Worm (Caenorhabditis elegans) whole organism, L2 larva: ENCODE data around the gene F14F8.8.

ENCODE experiments used
- F13H6.1 ChIP-seq: sonication (generic microtip); optimal IDR thresholded peaks from 2 replicates; lab custom pipeline; 2016; ENCODE audit warnings: missing genetic modification characterization, missing compliant biosample characterization
- R02D3.7 ChIP-seq: fragments of 150-350 bp; optimal IDR thresholded peaks from 2 replicates; lab custom pipeline; 2014; ENCODE audit warnings: missing biosample characterization, missing genetic modification characterization
- Y55F3AM.14 ChIP-seq: fragments of 200-800 bp; sonication (Bioruptor generic); optimal IDR thresholded peaks from 2 replicates; lab custom pipeline; 2018; ENCODE audit warnings: mild to moderate bottlenecking, missing genetic modification characterization, missing compliant biosample characterization
- ZK546.5 ChIP-seq: sonication (generic microtip); optimal IDR thresholded peaks from 2 replicates; lab custom pipeline; 2017; ENCODE audit warnings: missing biosample characterization, missing genetic modification characterization
- ama-1 ChIP-seq: fragments of 150-350 bp; optimal IDR thresholded peaks from 2 replicates; lab custom pipeline; 2018; ENCODE audit warnings: inconsistent platforms
- blmp-1 ChIP-seq: sonication (generic microtip); optimal IDR thresholded peaks from 2 replicates; lab custom pipeline; 2017; ENCODE audit warnings: missing genetic modification characterization, mild to moderate bottlenecking, missing compliant biosample characterization, antibody characterized with exemption, moderate library complexity; ENCODE audit not compliant: insufficient read depth
- ceh-16 ChIP-seq: fragments of 150-350 bp; optimal IDR thresholded peaks from 2 replicates; lab custom pipeline; 2014; ENCODE audit warnings: missing biosample characterization, missing genetic modification characterization
- ceh-82 ChIP-seq: fragments of 150-350 bp; optimal IDR thresholded peaks from 2 replicates; lab custom pipeline; 2014; ENCODE audit warnings: missing biosample characterization, missing genetic modification characterization
- crh-2 ChIP-seq: sonication (generic microtip); optimal IDR thresholded peaks from 2 replicates; lab custom pipeline; 2017; ENCODE audit warnings: missing biosample characterization, missing genetic modification characterization
- elt-3 ChIP-seq: sonication (generic microtip); optimal IDR thresholded peaks from 2 replicates; lab custom pipeline; 2017; ENCODE audit warnings: missing biosample characterization, missing genetic modification characterization
- lin-11 ChIP-seq: fragments of 150-350 bp; sonication (generic microtip); optimal IDR thresholded peaks from 2 replicates; lab custom pipeline; 2014; ENCODE audit warnings: missing biosample characterization, missing genetic modification characterization, inconsistent platforms, mixed read lengths
- lin-39 ChIP-seq: fragments of 150-350 bp; optimal IDR thresholded peaks from 2 replicates; lab custom pipeline; 2014; ENCODE audit warnings: missing biosample characterization, missing genetic modification reagents, missing genetic modification characterization
- mab-5 ChIP-seq: fragments of 150-350 bp; optimal IDR thresholded peaks from 2 replicates; lab custom pipeline; 2014; ENCODE audit warnings: missing biosample characterization, missing genetic modification characterization
- mbf-1 ChIP-seq: sonication (generic microtip); optimal IDR thresholded peaks from 2 replicates; lab custom pipeline; 2017; ENCODE audit warnings: missing biosample characterization, missing genetic modification characterization
- mdl-1 ChIP-seq, 2 experiments: fragments of 150-350 bp in 1 of 2; sonication (generic microtip) in 1 of 2; optimal IDR thresholded peaks; 2 replicates each; lab custom pipeline; 2017; ENCODE audit warnings: missing biosample characterization in 2 of 2, missing genetic modification characterization in 2 of 2
- nhr-10 ChIP-seq: sonication (generic microtip); optimal IDR thresholded peaks from 2 replicates; lab custom pipeline; 2017; ENCODE audit warnings: missing biosample characterization, missing genetic modification characterization
- nhr-12 ChIP-seq: fragments of 150-350 bp; optimal IDR thresholded peaks from 2 replicates; lab custom pipeline; 2014; ENCODE audit warnings: missing biosample characterization, missing genetic modification characterization
- nhr-129 ChIP-seq: fragments of 150-350 bp; optimal IDR thresholded peaks from 2 replicates; lab custom pipeline; 2014; ENCODE audit warnings: missing biosample characterization, missing genetic modification characterization
- nhr-21 ChIP-seq: fragments of 150-350 bp; optimal IDR thresholded peaks from 2 replicates; lab custom pipeline; 2014; ENCODE audit warnings: missing biosample characterization, missing genetic modification characterization
- nhr-23 ChIP-seq: fragments of 150-350 bp; optimal IDR thresholded peaks from 2 replicates; lab custom pipeline; 2014; ENCODE audit warnings: missing biosample characterization, missing genetic modification reagents, missing genetic modification characterization
- nhr-25 ChIP-seq: fragments of 150-350 bp; sonication (generic microtip); optimal IDR thresholded peaks from 3 replicates; lab custom pipeline; 2014; ENCODE audit warnings: missing biosample characterization, missing genetic modification characterization
- nhr-6 ChIP-seq: fragments of 150-350 bp; optimal IDR thresholded peaks from 2 replicates; lab custom pipeline; 2014; ENCODE audit warnings: missing biosample characterization, missing genetic modification characterization
- peb-1 ChIP-seq: fragments of 150-350 bp; optimal IDR thresholded peaks from 2 replicates; lab custom pipeline; 2014; ENCODE audit warnings: missing biosample characterization, missing genetic modification characterization
- sem-4 ChIP-seq: fragments of 150-350 bp; optimal IDR thresholded peaks from 2 replicates; lab custom pipeline; 2014; ENCODE audit warnings: missing biosample characterization, missing genetic modification reagents, missing genetic modification characterization
- skn-1 ChIP-seq: sonication (generic microtip); optimal IDR thresholded peaks from 2 replicates; lab custom pipeline; 2017; ENCODE audit warnings: missing biosample characterization, missing genetic modification characterization
- sma-3 ChIP-seq: sonication (generic microtip); optimal IDR thresholded peaks from 2 replicates; lab custom pipeline; 2016; ENCODE audit warnings: missing genetic modification reagents, missing genetic modification characterization, missing compliant biosample characterization
- sma-9 ChIP-seq, 2 experiments: fragments of 150-350 bp in 1 of 2; sonication (generic microtip) in 1 of 2; optimal IDR thresholded peaks; 2 replicates each; lab custom pipeline; 2014 to 2016; ENCODE audit warnings: missing genetic modification characterization in 2 of 2, mild to moderate bottlenecking in 1 of 2, missing biosample characterization in 1 of 2, missing compliant biosample characterization in 1 of 2, missing genetic modification reagents in 1 of 2, moderate library complexity in 1 of 2
- snpc-4 ChIP-seq: fragments of 150-350 bp; optimal IDR thresholded peaks from 2 replicates; lab custom pipeline; 2014; ENCODE audit warnings: missing biosample characterization, missing genetic modification characterization
- unc-39 ChIP-seq: fragments of 150-350 bp; optimal IDR thresholded peaks from 2 replicates; lab custom pipeline; 2014; ENCODE audit warnings: missing biosample characterization, missing genetic modification characterization
- zag-1 ChIP-seq: fragments of 150-350 bp; optimal IDR thresholded peaks from 2 replicates; lab custom pipeline; 2014; ENCODE audit warnings: missing biosample characterization, missing genetic modification characterization
- ztf-1 ChIP-seq: fragments of 200-800 bp; sonication (Bioruptor generic); conservative IDR thresholded peaks from 2 replicates; pipeline ENCODE4 v1.3.6; 2022; ENCODE audit warnings: missing genetic modification characterization, missing compliant biosample characterization
- ztf-4 ChIP-seq: fragments of 150-350 bp; optimal IDR thresholded peaks from 2 replicates; lab custom pipeline; 2014; ENCODE audit warnings: missing biosample characterization, missing genetic modification characterization

Gene F14F8.8

ce11 chrV:16687227-16687626, 15.1 kb upstream of the F14F8.8 start, which contains the start of gene srz-102:
TSS of gene srz-102 (plus strand) at chrV:16687527.
- TF ChIP-seq zag-1 (tag; lab: Kevin White, UChicago) (no peak), crh-2 (tag; lab: Kevin White, UChicago) (no peak), sma-3 (GFP tag; lab: Kevin White, UChicago) (no peak), unc-39 (tag; lab: Kevin White, UChicago) (no peak), sma-9 (GFP tag; optimal IDR thresholded peaks at IDR 0.05; lab: Kevin White, UChicago) (no peak), sma-9 (tag; optimal IDR thresholded peaks at IDR 0.05; lab: Kevin White, UChicago) (no peak), nhr-129 (tag; lab: Kevin White, UChicago) (no peak), ztf-1 (no peak), nhr-10 (tag; lab: Kevin White, UChicago) (no peak), blmp-1 (tag; lab: Kevin White, UChicago) (no peak), nhr-21 (tag; lab: Kevin White, UChicago) (no peak), F13H6.1 (tag; lab: Kevin White, UChicago) (no peak), mab-5 (tag; lab: Kevin White, UChicago) (no peak), R02D3.7 (no peak), skn-1 (no peak), ama-1 (lab: Kevin White, UChicago) (no peak), peb-1 (tag; lab: Kevin White, UChicago) (no peak)

- TF ChIP-seq ceh-16 (no peak), mab-5 (tag; lab: Kevin White, UChicago) (no peak), mdl-1 (tag; optimal IDR thresholded peaks at IDR 0.05; lab: Kevin White, UChicago) (no peak), ama-1 (lab: Kevin White, UChicago) (no peak), ZK546.5 (tag; lab: Kevin White, UChicago) (no peak), lin-39 (tag; lab: Kevin White, UChicago) (no peak), peb-1 (tag; lab: Kevin White, UChicago) (no peak), zag-1 (tag; lab: Kevin White, UChicago) (no peak), sem-4 (tag; lab: Kevin White, UChicago) (no peak)
These were observed 13.6 kb upstream of the F14F8.8 start, which contains the start of gene srw-43 for ce11 chrV:16685725-16686124. TSS of gene srw-43 (plus strand) at chrV:16686025.

ce11 chrV:16683359-16683758, 11.3 kb upstream of the F14F8.8 start:
- TF ChIP-seq nhr-12 (tag; lab: Kevin White, UChicago) (no peak), snpc-4 (tag; lab: Kevin White, UChicago) (no peak), nhr-25 (tag; lab: Kevin White, UChicago) (no peak), mab-5 (tag; lab: Kevin White, UChicago) (no peak), sma-3 (GFP tag; lab: Kevin White, UChicago) (no peak), ama-1 (lab: Kevin White, UChicago) (no peak)

ce11 chrV:16682886-16683285, 10.8 kb upstream of the F14F8.8 start, which contains the start of gene srw-36:
TSS of gene srw-36 (plus strand) at chrV:16683186.
- TF ChIP-seq ZK546.5 (tag; lab: Kevin White, UChicago), result no peak
- no peak for TF ChIP-seq ceh-16
- TF ChIP-seq nhr-25 (tag; lab: Kevin White, UChicago), result no peak
- no peak for TF ChIP-seq nhr-21 (tag; lab: Kevin White, UChicago)
- TF ChIP-seq, all 48 proteins: peak for 0

- TF ChIP-seq lin-11, result no peak
- no peak for TF ChIP-seq mbf-1 (tag; lab: Kevin White, UChicago)
- TF ChIP-seq ceh-82 (tag; lab: Kevin White, UChicago), result no peak
- no peak for TF ChIP-seq nhr-21 (tag; lab: Kevin White, UChicago)
- no peak for TF ChIP-seq sma-9 (GFP tag; optimal IDR thresholded peaks at IDR 0.05; lab: Kevin White, UChicago)
- no peak for TF ChIP-seq sma-9 (tag; optimal IDR thresholded peaks at IDR 0.05; lab: Kevin White, UChicago)
- no peak for TF ChIP-seq elt-3 (tag; lab: Kevin White, UChicago)
- TF ChIP-seq zag-1 (tag; lab: Kevin White, UChicago), result no peak
- no peak for TF ChIP-seq nhr-23
- no peak for TF ChIP-seq nhr-6 (tag; lab: Kevin White, UChicago)
These were observed 7.9 kb upstream of the F14F8.8 start, which contains the start of gene srw-44 for ce11 chrV:16679981-16680380. TSS of gene srw-44 (plus strand) at chrV:16680281.

- TF ChIP-seq nhr-129 (tag; lab: Kevin White, UChicago) (no peak), Y55F3AM.14 (GFP tag; lab: Kevin White, UChicago) (no peak), ceh-16 (no peak), sma-3 (GFP tag; lab: Kevin White, UChicago) (no peak), unc-39 (tag; lab: Kevin White, UChicago) (no peak), ztf-4 (no peak), nhr-10 (tag; lab: Kevin White, UChicago) (no peak), peb-1 (tag; lab: Kevin White, UChicago) (no peak)
These were observed 7.1 kb upstream of the F14F8.8 start, which contains the start of gene srz-103 for ce11 chrV:16679237-16679636. TSS of gene srz-103 (minus strand) at chrV:16679337.
